Fruit fly (Drosophila melanogaster) whole organism, prepupa: ENCODE data around the gene Dci.

ENCODE experiments used
- Blimp-1 ChIP-seq: fragments of 200-800 bp; sonication (Bioruptor generic); optimal IDR thresholded peaks from 3 replicates; lab custom pipeline; 2017; ENCODE audit warnings: missing biosample characterization, missing genetic modification characterization, mild to moderate bottlenecking, moderate library complexity, missing genetic modification reagents
- CG10631 ChIP-seq: fragments of 200-800 bp; sonication (Bioruptor generic); optimal IDR thresholded peaks from 2 replicates; lab custom pipeline; 2016; ENCODE audit warnings: missing biosample characterization, missing genetic modification characterization
- CG15336 ChIP-seq: fragments of 200-800 bp; sonication (Bioruptor generic); IDR thresholded peaks from 2 replicates; pipeline ENCODE4 v1.3.6; 2022; ENCODE audit warnings: missing biosample characterization, missing genetic modification characterization
- CG6808 ChIP-seq: fragments of 200-800 bp; sonication (Bioruptor generic); optimal IDR thresholded peaks from 3 replicates; lab custom pipeline; 2017; ENCODE audit warnings: missing biosample characterization, missing genetic modification characterization, mild to moderate bottlenecking, moderate library complexity, missing genetic modification reagents
- Ets21C ChIP-seq: fragments of 200-800 bp; sonication (Bioruptor generic); optimal IDR thresholded peaks from 3 replicates; lab custom pipeline; 2016; ENCODE audit warnings: missing biosample characterization, missing genetic modification characterization
- Lpt ChIP-seq: fragments of 200-800 bp; sonication (Bioruptor generic); optimal IDR thresholded peaks from 3 replicates; lab custom pipeline; 2016; ENCODE audit warnings: missing biosample characterization, missing genetic modification characterization
- dsx ChIP-seq: fragments of 200-800 bp; optimal IDR thresholded peaks from 3 replicates; lab custom pipeline; 2019; ENCODE audit warnings: missing biosample characterization, mild to moderate bottlenecking, missing genetic modification characterization, moderate library complexity; ENCODE audit not compliant: poor library complexity, severe bottlenecking
- fd85E ChIP-seq: fragments of 200-800 bp; sonication (Bioruptor generic); optimal IDR thresholded peaks from 3 replicates; lab custom pipeline; 2016; ENCODE audit warnings: missing biosample characterization, missing genetic modification characterization
- fkh ChIP-seq: fragments of 200-800 bp; sonication (Bioruptor generic); optimal IDR thresholded peaks from 3 replicates; lab custom pipeline; 2017; ENCODE audit warnings: missing biosample characterization, mild to moderate bottlenecking, missing genetic modification characterization, moderate library complexity
- net ChIP-seq: fragments of 200-800 bp; sonication (Bioruptor generic); optimal IDR thresholded peaks from 3 replicates; lab custom pipeline; 2016; ENCODE audit warnings: missing biosample characterization, missing genetic modification characterization
- ss ChIP-seq, 2 experiments: fragments of 200-800 bp; sonication (Bioruptor generic); optimal IDR thresholded peaks; 2 replicates in 1 of 2; 3 replicates in 1 of 2; lab custom pipeline; 2017 to 2018; ENCODE audit warnings: mild to moderate bottlenecking in 2 of 2, missing biosample characterization in 2 of 2, missing genetic modification characterization in 2 of 2, moderate library complexity in 1 of 2
- topi ChIP-seq: fragments of 200-800 bp; sonication (Bioruptor generic); optimal IDR thresholded peaks from 3 replicates; lab custom pipeline; 2016; ENCODE audit warnings: missing biosample characterization, missing genetic modification characterization

dm6 chr3L:883786-884185, 32.6 kb downstream of the Dci start:
- TF ChIP-seq CG6808 (GFP tag; lab: Kevin White, UChicago), result no peak
- TF ChIP-seq ss (GFP tag; optimal IDR thresholded peaks at IDR 0.05; lab: Kevin White, UChicago), result no peak
- no peak for TF ChIP-seq dsx (GFP tag; lab: Kevin White, UChicago)
- TF ChIP-seq Ets21C (GFP tag; lab: Kevin White, UChicago), result no peak
- TF ChIP-seq topi (GFP tag; lab: Kevin White, UChicago), result no peak
- no peak for TF ChIP-seq fkh (GFP tag; lab: Kevin White, UChicago)
- no peak for TF ChIP-seq net (GFP tag; lab: Kevin White, UChicago)
- no peak for TF ChIP-seq CG15336 (GFP tag; lab: Robert Waterston, UW)
- no peak for TF ChIP-seq Lpt (GFP tag; lab: Kevin White, UChicago)
- no peak for TF ChIP-seq Blimp-1 (GFP tag; lab: Kevin White, UChicago)
- TF ChIP-seq CG10631, result no peak
- TF ChIP-seq fd85E (GFP tag; lab: Kevin White, UChicago), result no peak
